Fruit fly (Drosophila melanogaster): ENCODE data around the gene Cpr67B.

The Cpr67B gene

DNA sequence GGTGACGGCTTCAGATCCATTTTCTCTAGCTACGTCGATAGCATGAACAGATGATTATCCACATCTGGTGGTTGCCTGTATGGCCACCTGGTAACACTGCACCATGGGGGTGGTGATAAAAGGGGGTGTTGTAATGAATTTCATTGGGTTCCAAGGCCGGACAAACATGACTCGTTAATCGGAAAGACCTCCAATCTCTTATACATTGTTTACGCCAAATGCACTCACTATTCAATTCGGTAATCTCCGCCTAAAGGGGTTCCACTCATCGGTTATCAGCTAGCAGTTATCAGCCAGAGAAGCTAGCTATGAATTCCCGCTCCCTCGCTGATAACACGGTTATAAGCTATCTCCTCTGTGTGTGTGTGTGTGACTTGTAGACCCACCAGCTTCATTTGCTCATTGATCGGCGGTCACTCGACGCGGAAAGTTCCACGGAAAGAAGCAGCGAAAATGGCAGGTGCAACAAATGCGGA, 44.3 kb upstream of the Cpr67B start, which contains the start of gene Pdxk (continued):
- TF ChIP-seq ara (GFP tag; IDR thresholded peaks at IDR 0.05) (no peak), Dp (GFP tag; optimal IDR thresholded peaks at IDR 0.05) (peak; percentile 41), Dll (GFP tag; IDR thresholded peaks at IDR 0.05; ENCODE audit: partially characterized antibody) (0 out of 4 replicates have a peak, but pooled peaks have one; percentile 40), onecut (GFP tag; IDR thresholded peaks at IDR 0.05) (peak; percentile 69; the same call in 1 of the 2 replicates), Aef1 (GFP tag; IDR thresholded peaks at IDR 0.05) (no peak), row (GFP tag; IDR thresholded peaks at IDR 0.05) (peak; percentile 48; the same call in 2 of the 3 replicates), fd64A (GFP tag; optimal IDR thresholded peaks at IDR 0.05) (peak; percentile 40), gce (GFP tag; IDR thresholded peaks at IDR 0.05) (peak; percentile 46; the same call in 1 of the 3 replicates), CG6254 (GFP tag; optimal IDR thresholded peaks at IDR 0.05) (peak; percentile 15), CG43689 (GFP tag; IDR thresholded peaks at IDR 0.05) (no peak), PHDP (tag; optimal IDR thresholded peaks at IDR 0.05) (peak; percentile 16), CG3281 (GFP tag; optimal IDR thresholded peaks at IDR 0.05) (peak; percentile 20), MESR4 (GFP tag; optimal IDR thresholded peaks at IDR 0.05) (peak; percentile 53), crp (GFP tag; optimal IDR thresholded peaks at IDR 0.05) (peak in 1 of 2 experiments; percentile 80), chn (GFP tag; optimal IDR thresholded peaks at IDR 0.05) (peak; percentile 59), CG2678 (tag; optimal IDR thresholded peaks at IDR 0.05) (peak; percentile 18), Nf-YB (GFP tag; optimal IDR thresholded peaks at IDR 0.05) (peak; percentile 47), pfk (GFP tag; optimal IDR thresholded peaks at IDR 0.05) (no peak), corto (GFP tag; optimal IDR thresholded peaks at IDR 0.05) (no peak), br (optimal IDR thresholded peaks at IDR 0.05) (no peak), lab (GFP tag; optimal IDR thresholded peaks at IDR 0.05) (peak; percentile 49), MTF-1 (GFP tag; optimal IDR thresholded peaks at IDR 0.05; ENCODE audit: borderline replicate concordance) (no peak), crc (GFP tag; optimal IDR thresholded peaks at IDR 0.05) (no peak), CG32767 (GFP tag; IDR thresholded peaks at IDR 0.05) (no peak), pzg (GFP tag; optimal IDR thresholded peaks at IDR 0.05) (peak; percentile 62), sob (GFP tag; IDR thresholded peaks at IDR 0.05) (peak; percentile 38; the same call in 1 of the 2 replicates), CG31441 (GFP tag; IDR thresholded peaks at IDR 0.05) (0 out of 2 replicates have a peak, but pooled peaks have one; percentile 21), CG10565 (GFP tag; optimal IDR thresholded peaks at IDR 0.05) (no peak), CG12659 (GFP tag; optimal IDR thresholded peaks at IDR 0.05) (peak; percentile 47), MBD-R2 (GFP tag; IDR thresholded peaks at IDR 0.05) (no peak; the same call in 1 of the 2 replicates), pros (GFP tag; optimal IDR thresholded peaks at IDR 0.05) (peak; percentile 42), CG12769 (tag; optimal IDR thresholded peaks at IDR 0.05) (peak; percentile 10), CG2120 (GFP tag; optimal IDR thresholded peaks at IDR 0.05) (peak; percentile 30), gcm (GFP tag; optimal IDR thresholded peaks at IDR 0.05) (peak; percentile 35), CG13296 (GFP tag; optimal IDR thresholded peaks at IDR 0.05) (peak; percentile 70), CG31365 (tag; optimal IDR thresholded peaks at IDR 0.05) (no peak), abd-A (tag; optimal IDR thresholded peaks at IDR 0.05) (no peak), esg (GFP tag; conservative IDR thresholded peaks at IDR 0.05) (no peak), lbe (GFP tag; optimal IDR thresholded peaks at IDR 0.05) (peak; percentile 5), Xrp1 (GFP tag; IDR thresholded peaks at IDR 0.05) (0 out of 2 replicates have a peak, but pooled peaks have one; percentile 26), Dref (GFP tag; IDR thresholded peaks at IDR 0.05) (peak; percentile 67), CG2712 (tag; optimal IDR thresholded peaks at IDR 0.05) (peak; percentile 10), CG3407 (GFP tag; optimal IDR thresholded peaks at IDR 0.05) (no peak), Jarid2 (GFP tag; optimal IDR thresholded peaks at IDR 0.05) (peak; percentile 24), nom (GFP tag; optimal IDR thresholded peaks at IDR 0.05) (peak; percentile 59), Hr78 (GFP tag; optimal IDR thresholded peaks at IDR 0.05) (peak in 1 of 2 experiments; percentile 65), ERR (GFP tag; optimal IDR thresholded peaks at IDR 0.05) (peak; percentile 19), HmgZ (tag; optimal IDR thresholded peaks at IDR 0.05) (peak; percentile 53), CoRest (tag; optimal IDR thresholded peaks at IDR 0.05) (peak; percentile 12)
